Worm (Caenorhabditis elegans) whole organism, mixed stage, embryonic: ENCODE measurements around the gene Y45G12B.2.
A peak's percentile ranks its signal among the peaks of the same experiment; 100 is the strongest.

Source experiments
- M03D4.4 ChIP-seq: sonication (generic microtip); optimal IDR thresholded peaks from 2 replicates; lab custom pipeline; 2017; ENCODE audit warnings: mild to moderate bottlenecking, missing genetic modification characterization, missing compliant biosample characterization
- blmp-1 ChIP-seq: fragments of 150-350 bp; optimal IDR thresholded peaks from 2 replicates; lab custom pipeline; 2014; ENCODE audit warnings: missing biosample characterization, missing genetic modification characterization
- ceh-39 ChIP-seq: fragments of 150-350 bp; optimal IDR thresholded peaks from 2 replicates; lab custom pipeline; 2014; ENCODE audit warnings: missing biosample characterization, missing genetic modification characterization
- ceh-43 ChIP-seq: fragments of 200-800 bp; sonication (Bioruptor generic); optimal IDR thresholded peaks from 2 replicates; lab custom pipeline; 2018; ENCODE audit warnings: mild to moderate bottlenecking, missing genetic modification characterization, moderate library complexity, missing compliant biosample characterization
- ceh-83 ChIP-seq: fragments of 200-800 bp; sonication (Bioruptor generic); optimal IDR thresholded peaks from 2 replicates; lab custom pipeline; 2018; ENCODE audit warnings: mild to moderate bottlenecking, missing genetic modification characterization, missing compliant biosample characterization
- ces-1 ChIP-seq: fragments of 150-350 bp; optimal IDR thresholded peaks from 2 replicates; lab custom pipeline; 2014; ENCODE audit warnings: missing biosample characterization, missing genetic modification reagents, missing genetic modification characterization
- cnd-1 ChIP-seq: fragments of 200-800 bp; sonication (Bioruptor generic); optimal IDR thresholded peaks from 2 replicates; lab custom pipeline; 2018; ENCODE audit warnings: mild to moderate bottlenecking, missing genetic modification characterization, missing compliant biosample characterization
- drap-1 ChIP-seq: fragments of 200-800 bp; sonication (Bioruptor generic); optimal IDR thresholded peaks from 3 replicates; lab custom pipeline; 2018; ENCODE audit warnings: mild to moderate bottlenecking, missing genetic modification characterization, missing compliant biosample characterization
- elt-3 ChIP-seq: fragments of 150-350 bp; optimal IDR thresholded peaks from 2 replicates; lab custom pipeline; 2014; ENCODE audit warnings: missing biosample characterization, missing genetic modification characterization
- flh-1 ChIP-seq: fragments of 200-800 bp; sonication (Bioruptor generic); optimal IDR thresholded peaks from 2 replicates; lab custom pipeline; 2018; ENCODE audit warnings: mild to moderate bottlenecking, missing genetic modification characterization, moderate library complexity, missing compliant biosample characterization
- ham-2 ChIP-seq: fragments of 200-800 bp; sonication (Bioruptor generic); optimal IDR thresholded peaks from 2 replicates; lab custom pipeline; 2018; ENCODE audit warnings: mild to moderate bottlenecking, missing genetic modification characterization, missing compliant biosample characterization
- hlh-1 ChIP-seq: fragments of 150-350 bp; optimal IDR thresholded peaks from 2 replicates; lab custom pipeline; 2014; ENCODE audit warnings: missing biosample characterization, missing genetic modification reagents, missing genetic modification characterization
- lin-13 ChIP-seq: fragments of 150-350 bp; optimal IDR thresholded peaks from 2 replicates; lab custom pipeline; 2014; ENCODE audit warnings: missing biosample characterization, missing genetic modification characterization
- lin-32 ChIP-seq: fragments of 200-800 bp; sonication (Bioruptor generic); optimal IDR thresholded peaks from 2 replicates; lab custom pipeline; 2018; ENCODE audit warnings: mild to moderate bottlenecking, missing genetic modification characterization, missing compliant biosample characterization
- lsy-2 ChIP-seq: fragments of 150-350 bp; optimal IDR thresholded peaks from 2 replicates; lab custom pipeline; 2014; ENCODE audit warnings: missing biosample characterization, missing genetic modification characterization
- mab-5 ChIP-seq: fragments of 150-350 bp; optimal IDR thresholded peaks from 2 replicates; lab custom pipeline; 2014; ENCODE audit warnings: missing biosample characterization, missing genetic modification characterization
- mep-1 ChIP-seq: fragments of 150-350 bp; optimal IDR thresholded peaks from 2 replicates; lab custom pipeline; 2017; ENCODE audit warnings: missing biosample characterization, missing genetic modification reagents, missing genetic modification characterization, inconsistent platforms
- nhr-12 ChIP-seq: fragments of 150-350 bp; optimal IDR thresholded peaks from 2 replicates; lab custom pipeline; 2014; ENCODE audit warnings: missing biosample characterization, missing genetic modification characterization
- nhr-2 ChIP-seq: fragments of 150-350 bp; optimal IDR thresholded peaks from 2 replicates; lab custom pipeline; 2014; ENCODE audit warnings: missing biosample characterization, missing genetic modification characterization
- nhr-28 ChIP-seq: fragments of 150-350 bp; optimal IDR thresholded peaks from 2 replicates; lab custom pipeline; 2014; ENCODE audit warnings: missing biosample characterization, missing genetic modification characterization
- nhr-76 ChIP-seq: sonication (generic microtip); optimal IDR thresholded peaks from 2 replicates; lab custom pipeline; 2017; ENCODE audit warnings: missing biosample characterization, missing genetic modification characterization
- pha-4 ChIP-seq: fragments of 150-350 bp; optimal IDR thresholded peaks from 2 replicates; lab custom pipeline; 2018; ENCODE audit warnings: missing biosample characterization, missing genetic modification reagents, missing genetic modification characterization
- sem-2 ChIP-seq: fragments of 200-800 bp; sonication (Bioruptor generic); optimal IDR thresholded peaks from 2 replicates; lab custom pipeline; 2018; ENCODE audit warnings: mild to moderate bottlenecking, missing genetic modification characterization, missing compliant biosample characterization
- snpc-4 ChIP-seq: fragments of 150-350 bp; optimal IDR thresholded peaks from 2 replicates; lab custom pipeline; 2014; ENCODE audit warnings: missing biosample characterization, missing genetic modification characterization
- tbx-8 ChIP-seq: fragments of 200-800 bp; sonication (Bioruptor generic); optimal IDR thresholded peaks from 2 replicates; lab custom pipeline; 2018; ENCODE audit warnings: mild to moderate bottlenecking, missing genetic modification characterization, moderate library complexity, missing compliant biosample characterization
- unc-120 ChIP-seq: sonication (generic microtip); optimal IDR thresholded peaks from 2 replicates; lab custom pipeline; 2017; ENCODE audit warnings: missing genetic modification characterization, missing compliant biosample characterization; ENCODE audit not compliant: poor library complexity, severe bottlenecking
- unc-39 ChIP-seq: fragments of 150-350 bp; optimal IDR thresholded peaks from 2 replicates; lab custom pipeline; 2014; ENCODE audit warnings: missing biosample characterization, missing genetic modification characterization
- unc-62 ChIP-seq: fragments of 150-350 bp; optimal IDR thresholded peaks from 2 replicates; lab custom pipeline; 2014; ENCODE audit warnings: missing biosample characterization, missing genetic modification reagents, missing genetic modification characterization
- zip-8 ChIP-seq: fragments of 150-350 bp; optimal IDR thresholded peaks from 2 replicates; lab custom pipeline; 2014; ENCODE audit warnings: missing biosample characterization, missing genetic modification characterization
- ztf-11 ChIP-seq: fragments of 150-350 bp; optimal IDR thresholded peaks from 2 replicates; lab custom pipeline; 2014; ENCODE audit warnings: missing biosample characterization, missing genetic modification characterization

The Y45G12B.2 gene

ce11 chrV:2656159-2656558 is 38.4 kb upstream of the Y45G12B.2 start:
- no peak for TF ChIP-seq unc-62 (GFP tag; lab: Kevin White, UChicago)
- TF ChIP-seq drap-1 (GFP tag; lab: Kevin White, UChicago) = no peak
- TF ChIP-seq nhr-28 = no peak
- no peak for TF ChIP-seq tbx-8 (GFP tag; lab: Kevin White, UChicago)
- no peak for TF ChIP-seq zip-8 (tag; lab: Kevin White, UChicago)
- TF ChIP-seq sem-2 = no peak
- no peak for TF ChIP-seq cnd-1
- TF ChIP-seq unc-120 (tag; lab: Kevin White, UChicago) = no peak
- TF ChIP-seq ham-2 (GFP tag; lab: Kevin White, UChicago) = no peak
- no peak for TF ChIP-seq elt-3
- TF ChIP-seq lsy-2 = no peak
- no peak for TF ChIP-seq ces-1 (GFP tag; lab: Kevin White, UChicago)

- TF ChIP-seq ces-1 (GFP tag; lab: Kevin White, UChicago) = no peak
- TF ChIP-seq ceh-39 (tag; lab: Kevin White, UChicago) = no peak
- TF ChIP-seq M03D4.4 (tag; lab: Kevin White, UChicago) = no peak
- no peak for TF ChIP-seq lsy-2
- no peak for TF ChIP-seq mab-5 (tag; lab: Kevin White, UChicago)
- TF ChIP-seq flh-1 (GFP tag; lab: Kevin White, UChicago) = no peak
- TF ChIP-seq ceh-43 (GFP tag; lab: Kevin White, UChicago) = no peak
- no peak for TF ChIP-seq blmp-1 (tag; lab: Kevin White, UChicago)
- TF ChIP-seq snpc-4 (tag; lab: Kevin White, UChicago) = no peak
- no peak for TF ChIP-seq mep-1 (tag; lab: Kevin White, UChicago)
- no peak for TF ChIP-seq tbx-8 (GFP tag; lab: Kevin White, UChicago)
- TF ChIP-seq unc-120 (tag; lab: Kevin White, UChicago) = no peak
- TF ChIP-seq lin-32 = no peak
Measured at ce11 chrV:2657682-2658081, 36.9 kb upstream of the Y45G12B.2 start.

- TF ChIP-seq lin-13 (no peak), unc-62 (GFP tag; lab: Kevin White, UChicago) (no peak), cnd-1 (no peak), ztf-11 (tag; lab: Kevin White, UChicago) (no peak), sem-2 (no peak), unc-39 (tag; lab: Kevin White, UChicago) (no peak)
Measured at ce11 chrV:2660457-2660856, 34.1 kb upstream of the Y45G12B.2 start.

ce11 chrV:2664525-2665053 is 30.0 kb upstream of the Y45G12B.2 start, which contains the start of gene ndx-2:
Gene ndx-2 (minus strand): TSS chrV:2665003.
- peak; percentile 64 for TF ChIP-seq zip-8 (tag; lab: Kevin White, UChicago)
- TF ChIP-seq M03D4.4 (tag; lab: Kevin White, UChicago) = no peak
- no peak for TF ChIP-seq blmp-1 (tag; lab: Kevin White, UChicago)
- no peak for TF ChIP-seq cnd-1

ce11 chrV:2666600-2666999 is 28.0 kb upstream of the Y45G12B.2 start, which contains the start of gene W02G9.4:
Gene W02G9.4 (plus strand): TSS chrV:2666900.
- TF ChIP-seq ceh-83 (GFP tag; lab: Kevin White, UChicago) (no peak), ceh-43 (GFP tag; lab: Kevin White, UChicago) (no peak), nhr-2 (tag; lab: Kevin White, UChicago) (no peak), ztf-11 (tag; lab: Kevin White, UChicago) (no peak), zip-8 (tag; lab: Kevin White, UChicago) (no peak), unc-62 (GFP tag; lab: Kevin White, UChicago) (no peak), lsy-2 (no peak), mep-1 (tag; lab: Kevin White, UChicago) (no peak), nhr-12 (tag; lab: Kevin White, UChicago) (no peak), ceh-39 (tag; lab: Kevin White, UChicago) (no peak)

ce11 chrV:2671155-2671554 is 23.4 kb upstream of the Y45G12B.2 start, which contains the start of gene kel-8:
Gene kel-8 (plus strand): TSS chrV:2671455.
- TF ChIP-seq flh-1 (GFP tag; lab: Kevin White, UChicago) (no peak), ceh-39 (tag; lab: Kevin White, UChicago) (no peak), lsy-2 (no peak), nhr-12 (tag; lab: Kevin White, UChicago) (no peak), hlh-1 (tag; lab: Kevin White, UChicago) (no peak), nhr-2 (tag; lab: Kevin White, UChicago) (no peak), snpc-4 (tag; lab: Kevin White, UChicago) (no peak), nhr-76 (no peak), mep-1 (tag; lab: Kevin White, UChicago) (no peak), lin-13 (no peak), pha-4 (tag; lab: Kevin White, UChicago) (no peak), unc-120 (tag; lab: Kevin White, UChicago) (no peak), zip-8 (tag; lab: Kevin White, UChicago) (no peak)
